Fruit fly (Drosophila melanogaster): ENCODE results near the gene FMRFaR.

Gene FMRFaR

dm6 chr3L:3058970-3059883 is 57.7 kb downstream of the FMRFaR start (continued):
- TF ChIP-seq Rx (GFP tag; IDR thresholded peaks at IDR 0.05): no peak
- peak; percentile 1 for TF ChIP-seq BtbVII (GFP tag; optimal IDR thresholded peaks at IDR 0.05)
- TF ChIP-seq CG7987 (GFP tag; optimal IDR thresholded peaks at IDR 0.05): no peak
- TF ChIP-seq Sry-β (GFP tag; optimal IDR thresholded peaks at IDR 0.05): no peak
- no peak for TF ChIP-seq CG12104 (GFP tag; optimal IDR thresholded peaks at IDR 0.05)
- no peak for TF ChIP-seq fd102C (GFP tag; optimal IDR thresholded peaks at IDR 0.05)
- no peak for TF ChIP-seq CG17612 (GFP tag; IDR thresholded peaks at IDR 0.05)
- TF ChIP-seq CG9437 (GFP tag; optimal IDR thresholded peaks at IDR 0.05): peak; percentile 21
- TF ChIP-seq esg (GFP tag; conservative IDR thresholded peaks at IDR 0.05): no peak
- TF ChIP-seq jigr1 (GFP tag; IDR thresholded peaks at IDR 0.05): no peak
- no peak for TF ChIP-seq CG6683 (GFP tag; optimal IDR thresholded peaks at IDR 0.05)
- TF ChIP-seq lab (GFP tag; optimal IDR thresholded peaks at IDR 0.05): no peak
- TF ChIP-seq CG32767 (GFP tag; IDR thresholded peaks at IDR 0.05): peak; percentile 84
- peak; percentile 20 for TF ChIP-seq CG10267 (tag; optimal IDR thresholded peaks at IDR 0.05)
- TF ChIP-seq onecut (GFP tag; IDR thresholded peaks at IDR 0.05): no peak
- TF ChIP-seq CHES-1-like (GFP tag; optimal IDR thresholded peaks at IDR 0.05): no peak
- no peak for TF ChIP-seq CG3065 (GFP tag; optimal IDR thresholded peaks at IDR 0.05)
- no peak for TF ChIP-seq mld (GFP tag; IDR thresholded peaks at IDR 0.05; ENCODE audit: partially characterized antibody)
- peak; percentile 54 for TF ChIP-seq CG2678 (tag; optimal IDR thresholded peaks at IDR 0.05)
- no peak for TF ChIP-seq Kr (GFP tag; optimal IDR thresholded peaks at IDR 0.05)
- TF ChIP-seq ken (GFP tag; IDR thresholded peaks at IDR 0.05): no peak
- TF ChIP-seq Asciz (GFP tag; optimal IDR thresholded peaks at IDR 0.05): peak; percentile 25
- TF ChIP-seq CG7786 (GFP tag; optimal IDR thresholded peaks at IDR 0.05): no peak
- no peak for TF ChIP-seq Eip74EF (GFP tag; optimal IDR thresholded peaks at IDR 0.05)

- TF ChIP-seq CG13123 (GFP tag; optimal IDR thresholded peaks at IDR 0.05) (peak; percentile 98), inv (GFP tag; IDR thresholded peaks at IDR 0.05; ENCODE audit: partially characterized antibody) (no peak), CG6272 (GFP tag; IDR thresholded peaks at IDR 0.05) (peak; percentile 99), CG17829 (tag; optimal IDR thresholded peaks at IDR 0.05) (peak; percentile 97), YL-1 (GFP tag; optimal IDR thresholded peaks at IDR 0.05) (peak; percentile 87), CG1647 (GFP tag; optimal IDR thresholded peaks at IDR 0.05) (peak; percentile 98), CG8765 (GFP tag; IDR thresholded peaks at IDR 0.05) (peak; percentile 99), run (tag; optimal IDR thresholded peaks at IDR 0.05) (peak; percentile 85), jumu (GFP tag; optimal IDR thresholded peaks at IDR 0.05) (peak; percentile 99), gcm2 (GFP tag; optimal IDR thresholded peaks at IDR 0.05) (peak; percentile 98), crp (GFP tag; optimal IDR thresholded peaks at IDR 0.05) (peak; percentile 35 to 84), rib (GFP tag; IDR thresholded peaks at IDR 0.05) (peak; percentile 99), caup (GFP tag; optimal IDR thresholded peaks at IDR 0.05; ENCODE audit: severe bottlenecking) (peak; percentile 98), esg (GFP tag; conservative IDR thresholded peaks at IDR 0.05) (peak; percentile 99), CG13296 (GFP tag; optimal IDR thresholded peaks at IDR 0.05) (peak; percentile 97), CG11504 (tag; optimal IDR thresholded peaks at IDR 0.05) (peak; percentile 97), Hsf (GFP tag; optimal IDR thresholded peaks at IDR 0.05) (peak; percentile 99), CG2120 (GFP tag; optimal IDR thresholded peaks at IDR 0.05) (peak; percentile 99), Aef1 (GFP tag; IDR thresholded peaks at IDR 0.05) (peak; percentile 99), gfzf (GFP tag; optimal IDR thresholded peaks at IDR 0.05) (peak; percentile 14), Jarid2 (GFP tag; optimal IDR thresholded peaks at IDR 0.05) (peak; percentile 87), CG15601 (tag; optimal IDR thresholded peaks at IDR 0.05) (peak; percentile 91), Dip2 (GFP tag; IDR thresholded peaks at IDR 0.05) (peak; percentile 76)
Observed at dm6 chr3L:3060054-3060979, 58.8 kb downstream of the FMRFaR start.
